Fruit fly (Drosophila melanogaster) whole organism, embryonic: ENCODE data around the gene Atx-1.
A peak's percentile ranks its signal among the peaks of the same experiment; 100 is the strongest.

Experiments used
- Bgb ChIP-seq: fragments of 200-800 bp; sonication (Bioruptor generic); IDR thresholded peaks from 2 replicates; pipeline ENCODE4 v1.3.6; 2022; ENCODE audit warnings: missing biosample characterization, missing genetic modification characterization; ENCODE audit not compliant: partially characterized antibody
- CG12299 ChIP-seq: fragments of 200-800 bp; sonication (Bioruptor generic); optimal IDR thresholded peaks from 2 replicates; lab custom pipeline; 2018; ENCODE audit warnings: missing biosample characterization, mild to moderate bottlenecking, missing genetic modification characterization
- CG17568 ChIP-seq: fragments of 200-800 bp; sonication (Bioruptor generic); optimal IDR thresholded peaks from 2 replicates; lab custom pipeline; 2018; ENCODE audit warnings: missing biosample characterization, mild to moderate bottlenecking, missing genetic modification characterization, moderate library complexity
- CG18262 ChIP-seq: fragments of 200-800 bp; optimal IDR thresholded peaks from 3 replicates; lab custom pipeline; 2019; ENCODE audit warnings: missing biosample characterization, mild to moderate bottlenecking, missing genetic modification characterization, moderate library complexity
- CG2199 ChIP-seq: fragments of 200-800 bp; sonication (Bioruptor generic); IDR thresholded peaks from 3 replicates; pipeline ENCODE4 v1.3.6; 2022; ENCODE audit warnings: missing biosample characterization, missing genetic modification characterization
- CG2678 ChIP-seq: fragments of 200-800 bp; sonication (Bioruptor generic); optimal IDR thresholded peaks from 3 replicates; lab custom pipeline; 2019; ENCODE audit warnings: missing biosample characterization, mild to moderate bottlenecking, missing genetic modification characterization, moderate library complexity
- CG30431 ChIP-seq: fragments of 200-800 bp; sonication (Bioruptor generic); optimal IDR thresholded peaks from 2 replicates; lab custom pipeline; 2017; ENCODE audit warnings: missing biosample characterization, missing genetic modification characterization
- CG31441 ChIP-seq: fragments of 200-800 bp; sonication (Bioruptor generic); IDR thresholded peaks from 2 replicates; pipeline ENCODE4 v1.3.6; 2022; ENCODE audit warnings: missing biosample characterization, missing genetic modification characterization
- CG34376 ChIP-seq: fragments of 200-800 bp; sonication (Bioruptor generic); optimal IDR thresholded peaks from 2 replicates; lab custom pipeline; 2018; ENCODE audit warnings: missing biosample characterization, mild to moderate bottlenecking, missing genetic modification characterization
- CG6689 ChIP-seq: fragments of 200-800 bp; sonication (Bioruptor generic); IDR thresholded peaks from 2 replicates; pipeline ENCODE4 v1.3.6; 2022; ENCODE audit warnings: missing biosample characterization, missing genetic modification characterization
- CG7271 ChIP-seq: fragments of 200-800 bp; sonication (Bioruptor generic); optimal IDR thresholded peaks from 2 replicates; lab custom pipeline; 2018; ENCODE audit warnings: missing biosample characterization, mild to moderate bottlenecking, missing genetic modification characterization, moderate library complexity
- CG8359 ChIP-seq: fragments of 200-800 bp; sonication (Bioruptor generic); optimal IDR thresholded peaks from 2 replicates; lab custom pipeline; 2017; ENCODE audit warnings: missing biosample characterization, mild to moderate bottlenecking, missing genetic modification characterization, borderline replicate concordance
- CG8388 ChIP-seq: fragments of 200-800 bp; sonication (Bioruptor generic); optimal IDR thresholded peaks from 2 replicates; lab custom pipeline; 2019; ENCODE audit warnings: missing biosample characterization, mild to moderate bottlenecking, missing genetic modification characterization, moderate library complexity
- CG9609 ChIP-seq: fragments of 200-800 bp; sonication (Bioruptor generic); optimal IDR thresholded peaks from 3 replicates; lab custom pipeline; 2016; ENCODE audit warnings: missing biosample characterization, missing genetic modification characterization
- Camta ChIP-seq: fragments of 200-800 bp; sonication (Bioruptor generic); optimal IDR thresholded peaks from 2 replicates; lab custom pipeline; 2016; ENCODE audit warnings: missing biosample characterization, missing genetic modification characterization
- Dip3 ChIP-seq: fragments of 200-800 bp; sonication (Bioruptor generic); optimal IDR thresholded peaks from 3 replicates; lab custom pipeline; 2016; ENCODE audit warnings: missing biosample characterization, missing genetic modification characterization
- Hmr ChIP-seq: fragments of 200-800 bp; sonication (Bioruptor generic); optimal IDR thresholded peaks from 3 replicates; lab custom pipeline; 2017; ENCODE audit warnings: mild to moderate bottlenecking, missing biosample characterization, missing genetic modification reagents, missing genetic modification characterization
- Hr3 ChIP-seq: fragments of 200-800 bp; sonication (Bioruptor generic); optimal IDR thresholded peaks from 3 replicates; lab custom pipeline; 2016; ENCODE audit warnings: missing biosample characterization, missing genetic modification characterization
- MESR4 ChIP-seq: fragments of 200-800 bp; sonication (Bioruptor generic); optimal IDR thresholded peaks from 2 replicates; lab custom pipeline; 2018; ENCODE audit warnings: missing biosample characterization, mild to moderate bottlenecking, missing genetic modification characterization, moderate library complexity
- Meics ChIP-seq: fragments of 200-800 bp; sonication (Bioruptor generic); optimal IDR thresholded peaks from 2 replicates; lab custom pipeline; 2017; ENCODE audit warnings: missing biosample characterization, mild to moderate bottlenecking, missing genetic modification characterization
- NFAT ChIP-seq: fragments of 200-800 bp; sonication (Bioruptor generic); IDR thresholded peaks from 2 replicates; pipeline ENCODE4 v1.3.6; 2022; ENCODE audit warnings: missing biosample characterization, missing genetic modification characterization
- Opbp ChIP-seq: fragments of 200-800 bp; sonication (Bioruptor generic); IDR thresholded peaks from 3 replicates; pipeline ENCODE4 v1.3.6; 2022; ENCODE audit warnings: missing biosample characterization, missing genetic modification characterization; ENCODE audit not compliant: partially characterized antibody
- Rx ChIP-seq: fragments of 200-800 bp; sonication (Bioruptor generic); IDR thresholded peaks from 2 replicates; pipeline ENCODE4 v1.3.6; 2022; ENCODE audit warnings: missing biosample characterization, missing genetic modification characterization
- Scr ChIP-seq: fragments of 200-800 bp; sonication (Bioruptor generic); IDR thresholded peaks from 2 replicates; pipeline ENCODE4 v1.3.6; 2022; ENCODE audit warnings: missing biosample characterization, missing genetic modification characterization; ENCODE audit not compliant: partially characterized antibody
- Sox100B ChIP-seq: fragments of 200-800 bp; sonication (Bioruptor generic); optimal IDR thresholded peaks from 3 replicates; lab custom pipeline; 2018; ENCODE audit warnings: missing biosample characterization, mild to moderate bottlenecking, missing genetic modification characterization
- Ssrp ChIP-seq: fragments of 200-800 bp; sonication (Bioruptor generic); optimal IDR thresholded peaks from 2 replicates; lab custom pipeline; 2018; ENCODE audit warnings: missing biosample characterization, mild to moderate bottlenecking, missing genetic modification characterization, moderate library complexity
- Xrp1 ChIP-seq: fragments of 200-800 bp; sonication (Bioruptor generic); IDR thresholded peaks from 2 replicates; pipeline ENCODE4 v1.3.6; 2022; ENCODE audit warnings: missing biosample characterization, missing genetic modification characterization
- ac ChIP-seq: fragments of 200-800 bp; sonication (Bioruptor generic); optimal IDR thresholded peaks from 3 replicates; lab custom pipeline; 2017; ENCODE audit warnings: missing biosample characterization, mild to moderate bottlenecking, missing genetic modification characterization
- br ChIP-seq: fragments of >200 bp; optimal IDR thresholded peaks from 2 replicates; lab custom pipeline; 2017
- chm ChIP-seq: fragments of 200-800 bp; sonication (Bioruptor generic); IDR thresholded peaks from 2 replicates; pipeline ENCODE4 v1.3.6; 2022; ENCODE audit warnings: missing biosample characterization, missing genetic modification characterization
- dan ChIP-seq: fragments of 200-800 bp; sonication (Bioruptor generic); IDR thresholded peaks from 2 replicates; pipeline ENCODE4 v1.3.6; 2022; ENCODE audit warnings: missing biosample characterization, missing genetic modification characterization
- dimm ChIP-seq: fragments of 200-800 bp; sonication (Bioruptor generic); IDR thresholded peaks from 2 replicates; pipeline ENCODE4 v1.3.6; 2022; ENCODE audit warnings: missing biosample characterization, missing genetic modification characterization
- grau ChIP-seq: fragments of 200-800 bp; optimal IDR thresholded peaks from 3 replicates; lab custom pipeline; 2019; ENCODE audit warnings: missing biosample characterization, mild to moderate bottlenecking, missing genetic modification characterization, moderate library complexity
- grn ChIP-seq: fragments of 200-800 bp; sonication (Bioruptor generic); optimal IDR thresholded peaks from 3 replicates; lab custom pipeline; 2017; ENCODE audit warnings: missing biosample characterization, missing genetic modification characterization
- her ChIP-seq: fragments of 200-800 bp; sonication (Bioruptor generic); optimal IDR thresholded peaks from 2 replicates; lab custom pipeline; 2016; ENCODE audit warnings: missing biosample characterization, missing genetic modification characterization
- ind ChIP-seq: fragments of 200-800 bp; sonication (Bioruptor generic); optimal IDR thresholded peaks from 3 replicates; lab custom pipeline; 2016; ENCODE audit warnings: missing biosample characterization, missing genetic modification characterization
- jing ChIP-seq: fragments of 200-800 bp; sonication (Bioruptor generic); optimal IDR thresholded peaks from 2 replicates; lab custom pipeline; 2018; ENCODE audit warnings: missing biosample characterization, mild to moderate bottlenecking, missing genetic modification characterization
- kah ChIP-seq: fragments of 200-800 bp; sonication (Bioruptor generic); optimal IDR thresholded peaks from 2 replicates; lab custom pipeline; 2018; ENCODE audit warnings: missing biosample characterization, mild to moderate bottlenecking, missing genetic modification characterization
- kay ChIP-seq: fragments of 200-800 bp; sonication (Bioruptor generic); optimal IDR thresholded peaks from 2 replicates; lab custom pipeline; 2016; ENCODE audit warnings: missing biosample characterization, missing genetic modification characterization
- klu ChIP-seq: fragments of 200-800 bp; sonication (Bioruptor generic); IDR thresholded peaks from 2 replicates; pipeline ENCODE4 v1.3.6; 2022; ENCODE audit warnings: missing biosample characterization, missing genetic modification characterization
- lilli ChIP-seq: fragments of 200-800 bp; sonication (Bioruptor generic); optimal IDR thresholded peaks from 3 replicates; lab custom pipeline; 2016; ENCODE audit warnings: missing biosample characterization, missing genetic modification characterization
- luna ChIP-seq: fragments of 200-800 bp; sonication (Bioruptor generic); optimal IDR thresholded peaks from 2 replicates; lab custom pipeline; 2016; ENCODE audit warnings: missing biosample characterization, missing genetic modification characterization
- nau ChIP-seq: fragments of 200-800 bp; sonication (Bioruptor generic); optimal IDR thresholded peaks from 3 replicates; lab custom pipeline; 2017; ENCODE audit warnings: missing biosample characterization, mild to moderate bottlenecking, missing genetic modification characterization, missing genetic modification reagents
- pnt ChIP-seq: fragments of 200-800 bp; sonication (Bioruptor generic); optimal IDR thresholded peaks from 3 replicates; lab custom pipeline; 2016; ENCODE audit warnings: missing biosample characterization, missing genetic modification characterization
- pzg ChIP-seq: fragments of 200-800 bp; sonication (Bioruptor generic); optimal IDR thresholded peaks from 3 replicates; lab custom pipeline; 2018; ENCODE audit warnings: missing biosample characterization, mild to moderate bottlenecking, missing genetic modification characterization, moderate library complexity
- salm ChIP-seq: fragments of 200-800 bp; sonication (Bioruptor generic); optimal IDR thresholded peaks from 2 replicates; lab custom pipeline; 2018; ENCODE audit warnings: missing biosample characterization, mild to moderate bottlenecking, missing genetic modification characterization
- tin ChIP-seq: fragments of 200-800 bp; sonication (Bioruptor generic); optimal IDR thresholded peaks from 3 replicates; lab custom pipeline; 2016; ENCODE audit warnings: missing biosample characterization, missing genetic modification characterization
- ttk ChIP-seq: fragments of 200-800 bp; sonication (Bioruptor generic); IDR thresholded peaks from 2 replicates; pipeline ENCODE4 v2.1.2; 2022; ENCODE audit warnings: missing biosample characterization, missing genetic modification characterization
- zen2 ChIP-seq: fragments of 200-800 bp; sonication (Bioruptor generic); IDR thresholded peaks from 3 replicates; pipeline ENCODE4 v1.3.6; 2022; ENCODE audit warnings: missing biosample characterization, missing genetic modification characterization; ENCODE audit not compliant: partially characterized antibody

Atx-1 gene

dm6 chrX:6849178-6849956, 26.4 kb downstream of the Atx-1 start, which contains the start of the genes Cht11 and CG4558 (continued):
- peak; percentile 82 for TF ChIP-seq CG6689 (GFP tag; lab: Robert Waterston, UW)
- TF ChIP-seq Sox100B (GFP tag; lab: Kevin White, UChicago): peak; percentile 76
- TF ChIP-seq NFAT: peak; percentile 71
- peak; percentile 80 for TF ChIP-seq tin (GFP tag; lab: Kevin White, UChicago)
- TF ChIP-seq Opbp (GFP tag; lab: Robert Waterston, UW): 0 out of 3 replicates have a peak, but pooled peaks have one; percentile 17
- TF ChIP-seq salm (tag; lab: Kevin White, UChicago): no peak
- peak; percentile 88 for TF ChIP-seq Xrp1 (GFP tag; lab: Robert Waterston, UW)
- TF ChIP-seq kah (GFP tag; lab: Kevin White, UChicago): peak; percentile 33
- TF ChIP-seq dan (GFP tag; lab: Robert Waterston, UW): no peak
- TF ChIP-seq Bgb (GFP tag; lab: Robert Waterston, UW): 0 out of 2 replicates have a peak, but pooled peaks have one; percentile 20
- TF ChIP-seq Scr: peak; percentile 57
- peak; percentile 52 for TF ChIP-seq CG30431 (GFP tag; lab: Kevin White, UChicago)
- no peak for TF ChIP-seq luna (GFP tag; lab: Kevin White, UChicago)
- no peak for TF ChIP-seq dimm (GFP tag; lab: Robert Waterston, UW)
- TF ChIP-seq CG9609 (GFP tag; lab: Kevin White, UChicago): peak; percentile 39
- TF ChIP-seq ac (GFP tag; lab: Kevin White, UChicago): no peak
- peak; percentile 52 for TF ChIP-seq pnt (GFP tag; lab: Kevin White, UChicago)
- peak; percentile 58 for TF ChIP-seq nau (GFP tag; lab: Kevin White, UChicago)
- TF ChIP-seq br (lab: Kevin White, UChicago): no peak
- TF ChIP-seq CG8388: peak; percentile 76
- TF ChIP-seq CG8359 (GFP tag; lab: Kevin White, UChicago): no peak
- peak; percentile 91 for TF ChIP-seq lilli
- peak; percentile 83 for TF ChIP-seq Hmr (GFP tag; lab: Kevin White, UChicago)
- no peak for TF ChIP-seq CG17568 (GFP tag; lab: Kevin White, UChicago)
- peak; percentile 67; the same call in 1 of the 2 replicates for TF ChIP-seq ttk (GFP tag; lab: Robert Waterston, UW)
- peak; percentile 83 for TF ChIP-seq CG31441 (GFP tag; lab: Robert Waterston, UW)
- TF ChIP-seq MESR4 (GFP tag; lab: Kevin White, UChicago): peak; percentile 25
- peak; percentile 99 for TF ChIP-seq grau (tag; lab: Kevin White, UChicago)
- TF ChIP-seq ind (GFP tag; lab: Kevin White, UChicago): peak; percentile 86
- peak; percentile 30 for TF ChIP-seq jing
- TF ChIP-seq kay: peak; percentile 77
- peak; percentile 75 for TF ChIP-seq Meics
- peak; percentile 32 for TF ChIP-seq CG7271 (tag; lab: Kevin White, UChicago)
- TF ChIP-seq CG2199 (GFP tag; lab: Robert Waterston, UW): 0 out of 3 replicates have a peak, but pooled peaks have one; percentile 45
- no peak; the same call in 2 of the 3 replicates for TF ChIP-seq zen2 (GFP tag; lab: Robert Waterston, UW)
- TF ChIP-seq pzg (GFP tag; lab: Kevin White, UChicago): peak; percentile 48
- peak; percentile 81 for TF ChIP-seq Ssrp (tag; lab: Kevin White, UChicago)
- TF ChIP-seq CG2678 (tag; lab: Kevin White, UChicago): peak; percentile 88
- peak; percentile 50; the same call in 1 of the 2 replicates for TF ChIP-seq chm (GFP tag; lab: Robert Waterston, UW)
- TF ChIP-seq Camta: peak; percentile 49
- TF ChIP-seq grn: peak; percentile 54
- peak; percentile 66 for TF ChIP-seq Rx (GFP tag; lab: Robert Waterston, UW)
- peak; percentile 81 for TF ChIP-seq Hr3
- peak; percentile 64 for TF ChIP-seq Dip3 (GFP tag; lab: Kevin White, UChicago)
- TF ChIP-seq her: no peak
- TF ChIP-seq CG34376 (GFP tag; lab: Kevin White, UChicago): peak; percentile 75
- TF ChIP-seq CG12299 (tag; lab: Kevin White, UChicago): peak; percentile 73
- TF ChIP-seq klu (GFP tag; lab: Robert Waterston, UW): peak; percentile 64
- TF ChIP-seq CG18262: peak; percentile 83
